Worm (Caenorhabditis elegans) whole organism, young adult: Measurements from ENCODE around the gene tmem-218.

Experiments
- Y79H2A.3 ChIP-seq: fragments of 200-800 bp; sonication (Bioruptor generic); conservative IDR thresholded peaks from 2 replicates; pipeline ENCODE4 v1.3.6; 2022; ENCODE audit warnings: missing genetic modification reagents, missing genetic modification characterization, missing compliant biosample characterization
- athp-1 ChIP-seq: sonication (generic microtip); optimal IDR thresholded peaks from 2 replicates; lab custom pipeline; 2017; ENCODE audit warnings: mild to moderate bottlenecking, missing genetic modification characterization, missing compliant biosample characterization
- cebp-1 ChIP-seq, 2 experiments: fragments of 200-800 bp in 1 of 2; sonication (Bioruptor generic) in 1 of 2; sonication (generic microtip) in 1 of 2; IDR thresholded peaks in 1 of 2; optimal IDR thresholded peaks in 1 of 2; 2 replicates each; pipeline versions ENCODE4 v1.3.6 to Lab custom; 2017 to 2022; ENCODE audit warnings: missing compliant biosample characterization in 2 of 2, missing genetic modification characterization in 2 of 2, mild to moderate bottlenecking in 1 of 2, missing genetic modification reagents in 1 of 2, moderate library complexity in 1 of 2
- cebp-2 ChIP-seq: fragments of 200-800 bp; sonication (Bioruptor generic); IDR thresholded peaks from 2 replicates; pipeline ENCODE4 v1.3.6; 2022; ENCODE audit warnings: missing genetic modification characterization, missing compliant biosample characterization
- ceh-27 ChIP-seq: fragments of 200-800 bp; sonication (Bioruptor generic); optimal IDR thresholded peaks from 2 replicates; lab custom pipeline; 2018; ENCODE audit warnings: mild to moderate bottlenecking, missing genetic modification characterization, moderate library complexity, missing compliant biosample characterization
- efl-1 ChIP-seq: fragments of 150-350 bp; optimal IDR thresholded peaks from 2 replicates; lab custom pipeline; 2014; ENCODE audit warnings: missing biosample characterization, missing genetic modification reagents, missing genetic modification characterization
- egl-44 ChIP-seq: fragments of 200-800 bp; sonication (Bioruptor generic); IDR thresholded peaks from 2 replicates; pipeline ENCODE4 v1.3.6; 2022; ENCODE audit warnings: missing genetic modification reagents, missing genetic modification characterization, missing compliant biosample characterization
- gei-17 ChIP-seq: fragments of 200-800 bp; sonication (Bioruptor generic); optimal IDR thresholded peaks from 2 replicates; lab custom pipeline; 2018; ENCODE audit warnings: mild to moderate bottlenecking, missing genetic modification characterization, missing compliant biosample characterization
- hmg-1.2 ChIP-seq: fragments of 200-800 bp; sonication (Bioruptor generic); IDR thresholded peaks from 2 replicates; pipeline ENCODE4 v1.3.6; 2022; ENCODE audit warnings: missing genetic modification reagents, missing genetic modification characterization, missing compliant biosample characterization
- hmg-20 ChIP-seq: fragments of 200-800 bp; sonication (Bioruptor generic); IDR thresholded peaks from 2 replicates; pipeline ENCODE4 v1.3.6; 2022; ENCODE audit warnings: missing genetic modification reagents, missing genetic modification characterization, missing compliant biosample characterization
- let-607 ChIP-seq, 2 experiments: fragments of 200-800 bp in 1 of 2; sonication (Bioruptor generic) in 1 of 2; sonication (generic microtip) in 1 of 2; optimal IDR thresholded peaks; 2 replicates each; lab custom pipeline; 2016 to 2018; ENCODE audit warnings: mild to moderate bottlenecking in 2 of 2, missing compliant biosample characterization in 2 of 2, missing genetic modification characterization in 2 of 2, moderate library complexity in 2 of 2, missing genotype in 1 of 2
- lin-54 ChIP-seq: fragments of 200-800 bp; sonication (Bioruptor generic); optimal IDR thresholded peaks from 2 replicates; lab custom pipeline; 2018; ENCODE audit warnings: mild to moderate bottlenecking, missing genetic modification characterization, missing compliant biosample characterization
- madf-6 ChIP-seq: fragments of 200-800 bp; sonication (Bioruptor generic); IDR thresholded peaks from 2 replicates; pipeline ENCODE4 v1.3.6; 2022; ENCODE audit warnings: missing genetic modification reagents, missing genetic modification characterization, missing compliant biosample characterization
- mes-4 ChIP-seq: sonication (generic microtip); optimal IDR thresholded peaks from 2 replicates; lab custom pipeline; 2016; ENCODE audit warnings: missing genotype, missing genetic modification characterization, missing compliant biosample characterization
- nfya-2 ChIP-seq: fragments of 200-800 bp; sonication (Bioruptor generic); IDR thresholded peaks from 2 replicates; pipeline ENCODE4 v1.3.6; 2022; ENCODE audit warnings: missing genetic modification reagents, missing genetic modification characterization, missing compliant biosample characterization
- nhr-80 ChIP-seq: sonication (generic microtip); optimal IDR thresholded peaks from 2 replicates; lab custom pipeline; 2016; ENCODE audit warnings: missing genetic modification characterization, missing compliant biosample characterization
- rec-8 ChIP-seq, 2 experiments: sonication (generic microtip); optimal IDR thresholded peaks; 2 replicates each; lab custom pipeline; 2016; ENCODE audit warnings: mild to moderate bottlenecking in 2 of 2, missing genetic modification characterization in 2 of 2, missing genetic modification reagents in 2 of 2, missing genotype in 2 of 2, missing biosample characterization in 1 of 2, missing compliant biosample characterization in 1 of 2, moderate library complexity in 1 of 2
- rpc-1 ChIP-seq, 2 experiments: fragments of 150-350 bp in 1 of 2; sonication (generic microtip) in 1 of 2; optimal IDR thresholded peaks; 2 replicates each; lab custom pipeline; 2014 to 2018; ENCODE audit warnings: missing biosample characterization in 1 of 2, missing genetic modification characterization in 1 of 2, missing genetic modification reagents in 1 of 2, missing genotype in 1 of 2

The tmem-218 gene

DNA sequence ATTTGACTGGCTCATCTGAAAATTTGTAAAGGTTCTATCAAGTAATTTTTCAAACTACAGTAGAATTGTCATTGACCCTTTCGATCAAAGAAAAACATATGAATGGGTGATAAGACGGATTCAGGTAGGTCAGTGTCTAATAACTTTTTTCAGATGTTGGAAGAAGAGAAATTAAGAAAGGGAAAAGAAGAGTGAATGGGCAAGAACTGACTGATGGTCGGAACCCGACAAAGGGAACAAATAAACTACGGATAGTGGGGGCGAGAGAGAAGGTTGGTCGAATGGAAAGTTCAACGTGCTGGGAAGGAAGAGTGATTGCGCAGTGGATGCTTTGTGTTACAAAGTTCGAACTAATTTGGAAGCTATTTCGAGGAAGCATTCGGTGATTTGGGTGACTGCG lies 32.8 kb downstream of the tmem-218 start:
- TF ChIP-seq Y79H2A.3 (GFP tag; lab: Robert Waterston, UW) (no peak), gei-17 (no peak), egl-44 (no peak), mes-4 (no peak), cebp-2 (GFP tag; lab: Robert Waterston, UW) (no peak), lin-54 (no peak)

- TF ChIP-seq rec-8 (tag; optimal IDR thresholded peaks at IDR 0.05; lab: Kevin White, UChicago) = no peak
Observed at ce11 chrX:17683698-17684097, 34.2 kb downstream of the tmem-218 start.

DNA sequence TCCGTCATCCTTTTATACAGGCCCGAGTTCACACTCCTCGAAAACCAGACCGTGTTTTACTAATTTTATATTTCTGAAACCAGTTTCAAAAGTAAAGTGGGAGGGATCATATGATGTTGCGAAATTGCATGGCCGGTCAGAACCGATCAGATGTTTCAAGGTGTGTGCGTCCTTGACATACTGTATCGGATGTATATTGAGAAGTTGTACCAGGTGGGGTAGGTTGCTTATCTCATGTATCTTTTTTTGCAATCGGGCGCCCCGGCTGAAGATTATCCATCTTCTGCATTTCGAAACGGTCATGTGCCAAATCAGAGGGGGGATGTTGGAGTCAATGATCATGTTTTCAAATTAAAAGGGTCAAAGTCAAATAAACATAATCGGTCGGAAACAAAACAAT lies 35.3 kb downstream of the tmem-218 start, which contains the start of gene T23E7.6:
TSS of gene T23E7.6 (minus strand) at position 45 of the 400 bp plus-strand sequence.
- TF ChIP-seq efl-1 (GFP tag; lab: Kevin White, UChicago) = no peak
- TF ChIP-seq cebp-1 (GFP tag; IDR thresholded peaks at IDR 0.05; lab: Robert Waterston, UW) = peak; percentile 18; the same call in 1 of the 2 replicates
- TF ChIP-seq cebp-1 (tag; optimal IDR thresholded peaks at IDR 0.05; lab: Kevin White, UChicago) = peak; percentile 91
- peak; percentile 8 for TF ChIP-seq ceh-27 (GFP tag; lab: Kevin White, UChicago)

DNA sequence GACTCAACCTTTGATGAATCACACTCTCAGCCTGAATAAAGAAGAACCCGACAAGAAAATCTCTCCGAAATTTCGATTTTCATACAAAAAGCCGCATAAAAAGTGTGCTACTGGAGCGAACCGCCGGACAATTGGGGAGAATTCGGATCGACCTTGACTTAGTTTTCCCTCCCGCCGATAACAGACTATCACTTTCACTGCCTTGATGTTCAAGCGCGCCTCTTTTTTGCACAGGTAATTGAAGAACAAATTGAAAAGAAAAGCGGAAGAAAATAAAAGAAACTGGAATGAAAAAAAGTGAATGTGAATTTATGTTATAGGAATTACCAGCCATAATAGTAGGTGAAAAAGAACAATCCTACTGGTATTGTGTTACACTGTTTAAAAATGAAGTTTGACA lies 36.5 kb downstream of the tmem-218 start:
- no peak for TF ChIP-seq hmg-1.2 (GFP tag; lab: Robert Waterston, UW)
- TF ChIP-seq madf-6 = no peak
- TF ChIP-seq nfya-2 = no peak
- TF ChIP-seq rpc-1 (optimal IDR thresholded peaks at IDR 0.05; lab: Kevin White, UChicago) = no peak
- no peak for TF ChIP-seq rpc-1 (tag; optimal IDR thresholded peaks at IDR 0.05; lab: Kevin White, UChicago)

DNA sequence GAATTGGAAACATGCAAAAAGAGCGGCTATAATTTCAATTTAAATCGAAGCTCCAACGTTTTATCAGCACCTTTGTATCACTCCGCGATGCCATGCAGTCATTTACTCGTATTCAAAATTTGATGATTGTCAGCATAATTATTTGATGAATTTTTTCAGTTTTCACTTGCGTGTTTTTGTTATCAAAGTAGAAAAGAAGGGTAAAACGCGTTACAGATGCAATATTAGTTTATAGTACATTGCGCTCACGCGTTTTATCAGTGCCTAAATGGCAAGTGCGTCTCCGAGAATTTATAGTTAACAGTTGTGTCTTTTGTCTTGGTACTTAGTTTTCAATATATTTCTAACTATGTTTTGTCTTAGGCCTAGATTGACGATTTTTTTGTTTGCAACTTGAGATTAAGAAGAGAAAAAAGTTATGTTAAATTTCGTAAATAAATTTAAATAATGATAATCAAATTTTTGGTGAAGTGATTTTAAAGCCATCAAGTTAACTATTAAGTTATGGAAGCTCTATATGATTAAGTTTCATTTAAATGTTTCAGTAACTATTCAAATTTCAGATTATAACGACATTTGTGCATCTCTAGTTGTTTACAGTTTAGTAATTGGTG lies 45.3 kb downstream of the tmem-218 start, which contains the start of gene cgt-2:
TSS of gene cgt-2 (plus strand) at position 564 of the 614 bp plus-strand sequence.
- TF ChIP-seq rpc-1 (optimal IDR thresholded peaks at IDR 0.05; lab: Kevin White, UChicago) = no peak
- no peak for TF ChIP-seq rpc-1 (tag; optimal IDR thresholded peaks at IDR 0.05; lab: Kevin White, UChicago)
- peak; percentile 88 for TF ChIP-seq nhr-80 (tag; lab: Kevin White, UChicago)
- peak in 1 of 2 experiments; percentile 31 for TF ChIP-seq let-607 (tag; optimal IDR thresholded peaks at IDR 0.05; lab: Kevin White, UChicago)
- TF ChIP-seq athp-1 (tag; lab: Kevin White, UChicago) = no peak
- no peak for TF ChIP-seq hmg-20 (GFP tag; lab: Robert Waterston, UW)
